Fruit fly (Drosophila melanogaster): ENCODE results near the gene Ance-3.

The Ance-3 gene

DNA sequence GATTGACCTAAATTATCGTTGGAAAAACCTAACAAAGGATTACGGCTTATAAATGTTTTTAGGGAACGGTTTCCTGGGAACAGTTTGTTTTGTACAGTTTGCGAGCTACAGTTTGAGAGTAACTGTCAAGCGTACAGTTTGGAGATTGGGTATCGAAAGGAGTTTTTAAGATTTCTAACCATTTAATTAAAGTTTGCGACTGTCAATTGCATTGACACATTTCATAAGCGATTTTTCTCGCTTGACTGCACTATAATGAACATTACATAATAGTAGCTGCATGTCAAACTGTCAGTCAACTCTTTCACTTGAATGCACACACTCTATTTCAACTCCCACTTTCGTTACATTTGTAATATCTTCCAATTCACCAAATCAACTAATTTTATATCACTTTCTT, 21.7 kb upstream of the Ance-3 start (continued):
- TF ChIP-seq nmo (GFP tag; optimal IDR thresholded peaks at IDR 0.05) (no peak), klu (GFP tag; IDR thresholded peaks at IDR 0.05) (no peak), CG2199 (GFP tag; IDR thresholded peaks at IDR 0.05) (no peak), CG7963 (GFP tag; IDR thresholded peaks at IDR 0.05; ENCODE audit: partially characterized antibody) (0 out of 3 replicates have a peak, but pooled peaks have one; percentile 43), gt (GFP tag; IDR thresholded peaks at IDR 0.05) (no peak), Max (GFP tag; optimal IDR thresholded peaks at IDR 0.05) (no peak), stwl (tag; optimal IDR thresholded peaks at IDR 0.05) (peak; percentile 27), schlank (tag; optimal IDR thresholded peaks at IDR 0.05) (no peak), HLH4C (GFP tag; IDR thresholded peaks at IDR 0.05; ENCODE audit: partially characterized antibody) (0 out of 3 replicates have a peak, but pooled peaks have one; percentile 11), yki (optimal IDR thresholded peaks at IDR 0.05) (no peak), unc-4 (GFP tag; IDR thresholded peaks at IDR 0.05; ENCODE audit: partially characterized antibody) (no peak), cad (GFP tag; optimal IDR thresholded peaks at IDR 0.05) (peak; percentile 93), Pdp1 (GFP tag; optimal IDR thresholded peaks at IDR 0.05) (peak in 1 of 2 experiments; percentile 78), Dek (tag; optimal IDR thresholded peaks at IDR 0.05) (no peak), Rfx (GFP tag; IDR thresholded peaks at IDR 0.05) (no peak), CG16779 (GFP tag; IDR thresholded peaks at IDR 0.05) (no peak), CG10274 (GFP tag; optimal IDR thresholded peaks at IDR 0.05) (no peak), croc (GFP tag; conservative IDR thresholded peaks at IDR 0.05) (no peak), Myb (GFP tag; optimal IDR thresholded peaks at IDR 0.05) (no peak), Opbp (GFP tag; IDR thresholded peaks at IDR 0.05; ENCODE audit: partially characterized antibody) (peak; percentile 34; the same call in 1 of the 3 replicates), gem (tag; optimal IDR thresholded peaks at IDR 0.05) (no peak), peb (GFP tag; IDR thresholded peaks at IDR 0.05) (no peak), D19B (GFP tag; optimal IDR thresholded peaks at IDR 0.05) (no peak), Nf-YC (tag; optimal IDR thresholded peaks at IDR 0.05) (no peak), CG31441 (GFP tag; IDR thresholded peaks at IDR 0.05) (no peak), CG8089 (GFP tag; optimal IDR thresholded peaks at IDR 0.05) (no peak)

dm6 chr2L:13893439-13893838, 21.1 kb upstream of the Ance-3 start:
- peak; percentile 7 for TF ChIP-seq Asciz (GFP tag; optimal IDR thresholded peaks at IDR 0.05)
- TF ChIP-seq chinmo (GFP tag; IDR thresholded peaks at IDR 0.05; ENCODE audit: partially characterized antibody) = no peak
- TF ChIP-seq knrl (GFP tag; IDR thresholded peaks at IDR 0.05; ENCODE audit: partially characterized antibody) = no peak
- no peak for TF ChIP-seq sens-2 (GFP tag; IDR thresholded peaks at IDR 0.05)
- TF ChIP-seq CG11695 (GFP tag; IDR thresholded peaks at IDR 0.05) = peak; percentile 41; the same call in 1 of the 3 replicates
- no peak for TF ChIP-seq C15 (GFP tag; IDR thresholded peaks at IDR 0.05)
- TF ChIP-seq bab2 (GFP tag; optimal IDR thresholded peaks at IDR 0.05) = no peak
- TF ChIP-seq hb (GFP tag; IDR thresholded peaks at IDR 0.05; ENCODE audit: partially characterized antibody) = no peak
- TF ChIP-seq CoRest (tag; optimal IDR thresholded peaks at IDR 0.05) = no peak
- no peak for TF ChIP-seq ase (GFP tag; IDR thresholded peaks at IDR 0.05)
- TF ChIP-seq wdn (GFP tag; IDR thresholded peaks at IDR 0.05) = no peak
- TF ChIP-seq MESR4 (GFP tag; optimal IDR thresholded peaks at IDR 0.05) = no peak
- TF ChIP-seq D (optimal IDR thresholded peaks at IDR 0.05) = no peak
- peak; percentile 54 for TF ChIP-seq D (GFP tag; optimal IDR thresholded peaks at IDR 0.05)
- no peak for TF ChIP-seq Adf1 (GFP tag; IDR thresholded peaks at IDR 0.05)
- no peak for TF ChIP-seq CG12744 (GFP tag; optimal IDR thresholded peaks at IDR 0.05)
- no peak for TF ChIP-seq ash1 (GFP tag; optimal IDR thresholded peaks at IDR 0.05)
- no peak for TF ChIP-seq CTCF (GFP tag; optimal IDR thresholded peaks at IDR 0.05)
- TF ChIP-seq scrt (GFP tag; optimal IDR thresholded peaks at IDR 0.05) = no peak
- no peak for TF ChIP-seq abd-A (tag; optimal IDR thresholded peaks at IDR 0.05)
- no peak for TF ChIP-seq CG32772 (GFP tag; IDR thresholded peaks at IDR 0.05)
- TF ChIP-seq danr (GFP tag; IDR thresholded peaks at IDR 0.05) = no peak
- no peak for TF ChIP-seq Dref (GFP tag; IDR thresholded peaks at IDR 0.05)
- TF ChIP-seq CG2199 (GFP tag; IDR thresholded peaks at IDR 0.05) = no peak
- 0 out of 2 replicates have a peak, but pooled peaks have one; percentile 20 for TF ChIP-seq Drgx (GFP tag; IDR thresholded peaks at IDR 0.05)
- TF ChIP-seq bigmax (GFP tag; optimal IDR thresholded peaks at IDR 0.05) = no peak
- no peak for TF ChIP-seq cg (GFP tag; optimal IDR thresholded peaks at IDR 0.05)
- TF ChIP-seq sens (GFP tag) = peak; percentile 52

Data from whole organism, embryonic.